Worm (Caenorhabditis elegans) whole organism, L4 larva: Measurements from ENCODE around the gene copg-1.

Experiments used
- D1046.2 ChIP-seq: fragments of 200-800 bp; sonication (Bioruptor generic); IDR thresholded peaks from 2 replicates; pipeline ENCODE4 v1.3.6; 2022; ENCODE audit warnings: missing genetic modification characterization, missing compliant biosample characterization
- F10B5.3 ChIP-seq: sonication (generic microtip); optimal IDR thresholded peaks from 2 replicates; lab custom pipeline; 2016; ENCODE audit warnings: mild to moderate bottlenecking, missing genetic modification characterization, missing compliant biosample characterization
- F49E8.2 ChIP-seq: sonication (generic microtip); optimal IDR thresholded peaks from 2 replicates; lab custom pipeline; 2016; ENCODE audit warnings: missing compliant biosample characterization, mild to moderate bottlenecking, missing genetic modification characterization, borderline replicate concordance
- T20F7.1 ChIP-seq: fragments of 200-800 bp; sonication (Bioruptor generic); optimal IDR thresholded peaks from 2 replicates; lab custom pipeline; 2018; ENCODE audit warnings: mild to moderate bottlenecking, missing genetic modification characterization, missing compliant biosample characterization
- T26A8.4 ChIP-seq: fragments of 200-800 bp; sonication (Bioruptor generic); IDR thresholded peaks from 2 replicates; pipeline ENCODE4 v1.3.6; 2022; ENCODE audit warnings: missing genetic modification characterization, missing compliant biosample characterization
- Y5F2A.4 ChIP-seq: fragments of 200-800 bp; sonication (Bioruptor generic); optimal IDR thresholded peaks from 2 replicates; lab custom pipeline; 2018; ENCODE audit warnings: mild to moderate bottlenecking, missing genetic modification characterization, missing compliant biosample characterization
- aha-1 ChIP-seq: fragments of 150-350 bp; peaks from one replicate; lab custom pipeline; 2014; ENCODE audit warnings: missing biosample characterization, missing genetic modification characterization
- ama-1 ChIP-seq: fragments of 150-350 bp; optimal IDR thresholded peaks from 2 replicates; lab custom pipeline; 2014; ENCODE audit warnings: inconsistent platforms, mixed read lengths
- ceh-20 ChIP-seq: fragments of 200-800 bp; sonication (Bioruptor generic); IDR thresholded peaks from 2 replicates; pipeline ENCODE4 v1.3.6; 2022; ENCODE audit warnings: missing genetic modification reagents, missing genetic modification characterization, missing compliant biosample characterization
- ceh-28 ChIP-seq: fragments of 150-350 bp; optimal IDR thresholded peaks from 2 replicates; lab custom pipeline; 2014; ENCODE audit warnings: missing biosample characterization, missing genetic modification reagents, missing genetic modification characterization
- ces-1 ChIP-seq: fragments of 150-350 bp; sonication (generic microtip); optimal IDR thresholded peaks from 4 replicates; lab custom pipeline; 2014; ENCODE audit warnings: missing biosample characterization, missing genetic modification reagents, missing genetic modification characterization
- cey-2 ChIP-seq: sonication (generic microtip); optimal IDR thresholded peaks from 3 replicates; lab custom pipeline; 2017; ENCODE audit warnings: missing genetic modification characterization, mild to moderate bottlenecking, missing compliant biosample characterization, antibody characterized with exemption, borderline replicate concordance; ENCODE audit not compliant: insufficient read depth
- daf-16 ChIP-seq, 3 experiments: sonication (generic microtip); optimal IDR thresholded peaks; 2 replicates each; lab custom pipeline; 2016 to 2017; ENCODE audit warnings: missing genetic modification characterization in 3 of 3, missing genetic modification reagents in 3 of 3, mild to moderate bottlenecking in 2 of 3, missing compliant biosample characterization in 2 of 3, missing biosample characterization in 1 of 3, moderate library complexity in 1 of 3
- dmd-8 ChIP-seq: fragments of 200-800 bp; sonication (Bioruptor generic); IDR thresholded peaks from 2 replicates; pipeline ENCODE4 v1.3.6; 2022; ENCODE audit warnings: missing genetic modification characterization, missing compliant biosample characterization
- dpl-1 ChIP-seq: fragments of 150-350 bp; optimal IDR thresholded peaks from 2 replicates; lab custom pipeline; 2014; ENCODE audit warnings: missing biosample characterization, missing genetic modification reagents, missing genetic modification characterization
- egl-43 ChIP-seq: fragments of 200-800 bp; sonication (Bioruptor generic); IDR thresholded peaks from 2 replicates; pipeline ENCODE4 v1.3.6; 2022; ENCODE audit warnings: missing genetic modification reagents, missing genetic modification characterization, missing compliant biosample characterization
- fkh-10 ChIP-seq: fragments of 150-350 bp; optimal IDR thresholded peaks from 2 replicates; lab custom pipeline; 2014; ENCODE audit warnings: missing biosample characterization, missing genetic modification reagents, missing genetic modification characterization
- hif-1 ChIP-seq, 2 experiments: sonication (generic microtip); optimal IDR thresholded peaks; 2 replicates each; lab custom pipeline; 2016 to 2017; ENCODE audit warnings: missing compliant biosample characterization in 2 of 2, missing genetic modification characterization in 2 of 2, missing genetic modification reagents in 2 of 2, missing genotype in 2 of 2, mild to moderate bottlenecking in 1 of 2
- hlh-30 ChIP-seq: sonication (generic microtip); optimal IDR thresholded peaks from 2 replicates; lab custom pipeline; 2017; ENCODE audit warnings: antibody characterized with exemption, mild to moderate bottlenecking, missing genetic modification characterization, missing compliant biosample characterization; ENCODE audit not compliant: insufficient read depth
- hmg-1.1 ChIP-seq: fragments of 200-800 bp; sonication (Bioruptor generic); IDR thresholded peaks from 2 replicates; pipeline ENCODE4 v1.3.6; 2022; ENCODE audit warnings: missing genetic modification reagents, missing genetic modification characterization, missing compliant biosample characterization
- lim-7 ChIP-seq: fragments of 200-800 bp; sonication (Bioruptor generic); IDR thresholded peaks from 2 replicates; pipeline ENCODE4 v1.3.6; 2022; ENCODE audit warnings: missing genetic modification characterization, missing compliant biosample characterization
- lin-1 ChIP-seq: fragments of 200-800 bp; sonication (Bioruptor generic); IDR thresholded peaks from 2 replicates; pipeline ENCODE4 v1.3.6; 2022; ENCODE audit warnings: missing genetic modification reagents, missing genetic modification characterization, missing compliant biosample characterization
- lin-15B ChIP-seq: fragments of 150-350 bp; sonication (generic microtip); optimal IDR thresholded peaks from 3 replicates; lab custom pipeline; 2014; ENCODE audit warnings: missing biosample characterization, missing genetic modification characterization
- lin-29 ChIP-seq: fragments of 200-800 bp; sonication (Bioruptor generic); IDR thresholded peaks from 2 replicates; pipeline ENCODE4 v1.3.6; 2022; ENCODE audit warnings: missing genetic modification reagents, missing genetic modification characterization, missing compliant biosample characterization
- lin-39 ChIP-seq: fragments of 150-350 bp; optimal IDR thresholded peaks from 2 replicates; lab custom pipeline; 2014; ENCODE audit warnings: missing biosample characterization, missing genetic modification reagents, missing genetic modification characterization
- madf-9 ChIP-seq: fragments of 200-800 bp; sonication (Bioruptor generic); conservative IDR thresholded peaks from 2 replicates; pipeline ENCODE4 v1.3.6; 2022; ENCODE audit warnings: missing genetic modification reagents, missing genetic modification characterization, missing compliant biosample characterization
- mdl-1 ChIP-seq, 2 experiments: fragments of 150-350 bp in 1 of 2; sonication (generic microtip) in 1 of 2; optimal IDR thresholded peaks; 2 replicates each; lab custom pipeline; 2014 to 2017; ENCODE audit warnings: missing biosample characterization in 2 of 2, missing genetic modification characterization in 2 of 2
- mep-1 ChIP-seq: fragments of 150-350 bp; sonication (generic microtip); optimal IDR thresholded peaks from 3 replicates; lab custom pipeline; 2014; ENCODE audit warnings: missing biosample characterization, missing genetic modification characterization
- mes-2 ChIP-seq: sonication (generic microtip); optimal IDR thresholded peaks from 2 replicates; lab custom pipeline; 2016; ENCODE audit warnings: missing genotype, mild to moderate bottlenecking, missing genetic modification characterization, missing compliant biosample characterization; ENCODE audit not compliant: poor library complexity, severe bottlenecking
- mxl-2 ChIP-seq: fragments of 200-800 bp; sonication (Bioruptor generic); conservative IDR thresholded peaks from 2 replicates; pipeline ENCODE4 v1.3.6; 2022; ENCODE audit warnings: missing genetic modification reagents, missing genetic modification characterization, missing compliant biosample characterization
- mxl-3 ChIP-seq: fragments of 200-800 bp; sonication (Bioruptor generic); optimal IDR thresholded peaks from 2 replicates; lab custom pipeline; 2018; ENCODE audit warnings: mild to moderate bottlenecking, missing genetic modification characterization, missing compliant biosample characterization
- nhr-10 ChIP-seq: fragments of 150-350 bp; optimal IDR thresholded peaks from 2 replicates; lab custom pipeline; 2014; ENCODE audit warnings: missing biosample characterization, missing genetic modification characterization
- nhr-102 ChIP-seq: sonication (generic microtip); optimal IDR thresholded peaks from 2 replicates; lab custom pipeline; 2016; ENCODE audit warnings: mild to moderate bottlenecking, missing genetic modification characterization, moderate library complexity, missing compliant biosample characterization
- nhr-11 ChIP-seq: fragments of 150-350 bp; optimal IDR thresholded peaks from 2 replicates; lab custom pipeline; 2014; ENCODE audit warnings: missing biosample characterization, missing genetic modification characterization
- nhr-111 ChIP-seq: fragments of 200-800 bp; sonication (Bioruptor generic); optimal IDR thresholded peaks from 2 replicates; lab custom pipeline; 2018; ENCODE audit warnings: mild to moderate bottlenecking, missing genetic modification characterization, missing compliant biosample characterization
- nhr-237 ChIP-seq: sonication (generic microtip); optimal IDR thresholded peaks from 2 replicates; lab custom pipeline; 2017; ENCODE audit warnings: missing biosample characterization, missing genetic modification characterization
- nhr-28 ChIP-seq: fragments of 150-350 bp; optimal IDR thresholded peaks from 2 replicates; lab custom pipeline; 2014; ENCODE audit warnings: missing biosample characterization, missing genetic modification characterization
- nhr-41 ChIP-seq: fragments of 200-800 bp; sonication (Bioruptor generic); IDR thresholded peaks from 2 replicates; pipeline ENCODE4 v1.3.6; 2022; ENCODE audit warnings: missing genetic modification reagents, missing genetic modification characterization, missing compliant biosample characterization
- nhr-77 ChIP-seq: fragments of 150-350 bp; optimal IDR thresholded peaks from 2 replicates; lab custom pipeline; 2014; ENCODE audit warnings: missing biosample characterization, missing genetic modification characterization
- pha-4 ChIP-seq, 2 experiments: fragments of 150-350 bp in 1 of 2; fragments of 200-800 bp in 1 of 2; sonication (Bioruptor generic) in 1 of 2; IDR thresholded peaks in 1 of 2; optimal IDR thresholded peaks in 1 of 2; 2 replicates each; pipeline versions ENCODE4 v1.3.6 to Lab custom; 2014 to 2022; ENCODE audit warnings: missing genetic modification characterization in 2 of 2, missing genetic modification reagents in 2 of 2, missing biosample characterization in 1 of 2, missing compliant biosample characterization in 1 of 2
- php-3 ChIP-seq: fragments of 200-800 bp; sonication (Bioruptor generic); IDR thresholded peaks from 2 replicates; pipeline ENCODE4 v1.3.6; 2022; ENCODE audit warnings: missing genetic modification reagents, missing genetic modification characterization, missing compliant biosample characterization
- sdz-12 ChIP-seq: fragments of 200-800 bp; sonication (Bioruptor generic); optimal IDR thresholded peaks from 2 replicates; lab custom pipeline; 2018; ENCODE audit warnings: mild to moderate bottlenecking, missing genetic modification characterization, missing compliant biosample characterization
- set-16 ChIP-seq: fragments of 200-800 bp; sonication (Bioruptor generic); IDR thresholded peaks from 2 replicates; pipeline ENCODE4 v1.3.6; 2022; ENCODE audit warnings: missing genetic modification reagents, missing genetic modification characterization, missing compliant biosample characterization
- skn-1 ChIP-seq: fragments of 150-350 bp; optimal IDR thresholded peaks from 2 replicates; lab custom pipeline; 2014; ENCODE audit warnings: missing biosample characterization, missing genetic modification characterization
- snpc-1.2 ChIP-seq: fragments of 200-800 bp; sonication (Bioruptor generic); IDR thresholded peaks from 2 replicates; pipeline ENCODE4 v1.3.6; 2022; ENCODE audit warnings: missing genetic modification reagents, missing genetic modification characterization, missing compliant biosample characterization
- tag-97 ChIP-seq: fragments of 200-800 bp; sonication (Bioruptor generic); IDR thresholded peaks from 2 replicates; pipeline ENCODE4 v1.3.6; 2022; ENCODE audit warnings: missing genetic modification characterization, missing compliant biosample characterization
- tra-1 ChIP-seq: fragments of 200-800 bp; sonication (Bioruptor generic); IDR thresholded peaks from 2 replicates; pipeline ENCODE4 v1.3.6; 2022; ENCODE audit warnings: missing genetic modification reagents, missing genetic modification characterization, missing compliant biosample characterization
- unc-130 ChIP-seq: sonication (generic microtip); optimal IDR thresholded peaks from 2 replicates; lab custom pipeline; 2016; ENCODE audit warnings: missing genetic modification reagents, missing genetic modification characterization, missing compliant biosample characterization
- zip-11 ChIP-seq: fragments of 200-800 bp; sonication (Bioruptor generic); IDR thresholded peaks from 2 replicates; pipeline ENCODE4 v1.3.6; 2022; ENCODE audit warnings: missing genetic modification characterization, missing compliant biosample characterization
- ztf-11 ChIP-seq: fragments of 150-350 bp; optimal IDR thresholded peaks from 2 replicates; lab custom pipeline; 2014; ENCODE audit warnings: missing biosample characterization, missing genetic modification characterization

copg-1 gene

DNA sequence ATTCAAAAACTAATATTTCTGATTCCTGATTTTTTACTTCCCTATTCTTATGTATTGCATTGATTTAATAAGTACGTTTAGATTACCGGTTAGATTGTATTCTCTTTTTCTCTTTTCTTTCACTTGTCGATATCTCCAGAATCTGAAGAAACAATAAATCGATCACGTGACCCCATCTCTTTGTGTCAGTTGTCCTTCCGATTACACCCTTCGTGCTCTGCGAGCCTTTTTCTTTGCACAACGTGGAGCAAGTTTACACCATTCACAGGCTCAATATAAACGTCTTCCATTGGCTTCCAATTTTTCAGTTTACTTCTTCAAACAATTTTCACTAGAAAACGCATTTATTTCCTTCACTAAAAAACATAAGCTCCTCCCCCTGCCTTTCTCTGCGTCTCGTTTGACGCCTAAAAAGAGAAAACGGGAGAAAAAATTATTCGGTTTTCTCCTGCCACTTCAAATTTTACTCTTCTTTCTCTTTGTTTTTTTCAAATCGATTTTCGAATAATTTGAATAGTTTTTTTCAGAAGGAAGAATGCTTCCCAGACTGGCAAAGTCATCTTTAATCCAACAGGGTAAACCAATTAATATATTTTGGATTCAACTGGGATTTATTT is 28.5 kb downstream of the copg-1 start, which contains the start of gene gta-1 (continued):
- TF ChIP-seq cey-2 (tag; lab: Kevin White, UChicago) (no peak), lim-7 (GFP tag; lab: Robert Waterston, UW) (no peak), F49E8.2 (no peak), aha-1 (peak; percentile 66), T26A8.4 (GFP tag; lab: Robert Waterston, UW) (no peak), tag-97 (GFP tag; lab: Robert Waterston, UW) (no peak), nhr-10 (tag; lab: Kevin White, UChicago) (no peak), ces-1 (no peak), unc-130 (GFP tag; lab: Kevin White, UChicago) (no peak), dpl-1 (no peak), ceh-28 (tag; lab: Kevin White, UChicago) (no peak), T20F7.1 (GFP tag; lab: Kevin White, UChicago) (no peak), sdz-12 (GFP tag; lab: Kevin White, UChicago) (no peak), set-16 (no peak), nhr-237 (no peak), nhr-28 (tag; lab: Kevin White, UChicago) (no peak), nhr-11 (peak; percentile 18), dmd-8 (GFP tag; lab: Robert Waterston, UW) (no peak), ceh-20 (GFP tag; lab: Robert Waterston, UW) (no peak), skn-1 (no peak), mxl-2 (GFP tag; lab: Robert Waterston, UW) (no peak), F10B5.3 (tag; lab: Kevin White, UChicago) (no peak), D1046.2 (GFP tag; lab: Robert Waterston, UW) (no peak), zip-11 (GFP tag; lab: Robert Waterston, UW) (no peak), mes-2 (tag; lab: Kevin White, UChicago) (peak; percentile 5), hmg-1.1 (GFP tag; lab: Robert Waterston, UW) (peak; percentile 33; the same call in 1 of the 2 replicates), nhr-41 (no peak), pha-4 (GFP tag; IDR thresholded peaks at IDR 0.05; lab: Robert Waterston, UW) (no peak), pha-4 (tag; optimal IDR thresholded peaks at IDR 0.05; lab: Kevin White, UChicago) (no peak), mep-1 (tag; lab: Kevin White, UChicago) (no peak), tra-1 (GFP tag; lab: Robert Waterston, UW) (no peak), nhr-77 (tag; lab: Kevin White, UChicago) (peak; percentile 13), ztf-11 (no peak), hif-1 (tag; optimal IDR thresholded peaks at IDR 0.05; lab: Kevin White, UChicago) (no peak), nhr-111 (no peak), nhr-102 (tag; lab: Kevin White, UChicago) (no peak), lin-29 (GFP tag; lab: Robert Waterston, UW) (no peak), lin-1 (GFP tag; lab: Robert Waterston, UW) (no peak), ama-1 (peak; percentile 66), Y5F2A.4 (no peak), lin-39 (no peak), mdl-1 (tag; optimal IDR thresholded peaks at IDR 0.05; lab: Kevin White, UChicago) (no peak), egl-43 (GFP tag; lab: Robert Waterston, UW) (no peak), mxl-3 (GFP tag; lab: Kevin White, UChicago) (no peak), lin-15B (tag; lab: Kevin White, UChicago) (no peak), daf-16 (GFP tag; optimal IDR thresholded peaks at IDR 0.05; lab: Kevin White, UChicago) (no peak), daf-16 (tag; optimal IDR thresholded peaks at IDR 0.05; lab: Kevin White, UChicago) (no peak), fkh-10 (GFP tag; lab: Kevin White, UChicago) (peak; percentile 16), php-3 (no peak), madf-9 (GFP tag; lab: Robert Waterston, UW) (no peak), snpc-1.2 (no peak), hlh-30 (peak; percentile 51)
